5 worm cellular contexts compared by ENCODE assay signal in the genomic region with DNA sequence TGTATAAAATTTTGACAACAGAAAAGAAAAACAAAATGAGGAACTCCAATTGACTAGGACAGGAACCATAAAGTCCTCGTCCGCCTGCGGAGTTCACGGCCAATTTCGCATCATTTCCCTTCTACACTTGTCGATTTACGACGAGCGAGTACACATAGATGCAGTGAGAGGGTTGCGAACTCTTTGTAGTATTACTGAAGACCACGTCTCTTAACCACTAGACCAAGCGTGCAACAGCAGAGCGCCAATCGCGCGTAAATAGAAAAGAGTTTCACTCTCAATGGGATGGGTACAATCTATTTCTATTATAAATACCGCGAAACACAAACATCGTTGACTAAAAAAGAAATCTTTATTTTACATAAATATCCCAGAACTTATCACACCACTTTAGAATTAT.
TF ChIP-seq lines count a peak whose summit lies in the region.

No protein-coding gene starts in this region.

TF ChIP-seq in whole organism, L1 larva, 84 proteins besides CTCF, POLR2A, EP300 and RAD21 (continues in another document):
- TF ChIP-seq ztf-4 (tag; optimal IDR thresholded peaks at IDR 0.05; lab: Kevin White, UChicago) (peak; percentile 53), lin-13 (GFP tag; optimal IDR thresholded peaks at IDR 0.05; lab: Kevin White, UChicago) (peak; percentile 80), ceh-82 (tag; optimal IDR thresholded peaks at IDR 0.05; lab: Kevin White, UChicago) (peak; percentile 48 to 88 (median 67)), unc-98 (GFP tag; IDR thresholded peaks at IDR 0.05; lab: Robert Waterston, UW) (no peak), elt-2 (tag; optimal IDR thresholded peaks at IDR 0.05; lab: Kevin White, UChicago) (peak; percentile 50), hlh-4 (tag; optimal IDR thresholded peaks at IDR 0.05; lab: Kevin White, UChicago) (no peak), unc-130 (tag; optimal IDR thresholded peaks at IDR 0.05; lab: Kevin White, UChicago) (peak; percentile 62), irx-1 (tag; optimal IDR thresholded peaks at IDR 0.05; lab: Kevin White, UChicago) (peak; percentile 76), mab-9 (GFP tag; IDR thresholded peaks at IDR 0.05; lab: Robert Waterston, UW) (peak; percentile 73), lin-15B (tag; optimal IDR thresholded peaks at IDR 0.05; lab: Kevin White, UChicago) (peak; percentile 32), nhr-84 (tag; optimal IDR thresholded peaks at IDR 0.05; lab: Kevin White, UChicago) (no peak), swsn-7 (tag; optimal IDR thresholded peaks at IDR 0.05; lab: Kevin White, UChicago) (peak; percentile 88), egl-13 (tag; optimal IDR thresholded peaks at IDR 0.05; lab: Kevin White, UChicago) (peak; percentile 55), nhr-20 (tag; optimal IDR thresholded peaks at IDR 0.05; lab: Kevin White, UChicago) (peak; percentile 91), efl-3 (GFP tag; optimal IDR thresholded peaks at IDR 0.05; lab: Kevin White, UChicago) (no peak), efl-1 (optimal IDR thresholded peaks at IDR 0.05; lab: Kevin White, UChicago) (peak; percentile 63 to 75), efl-1 (GFP tag; optimal IDR thresholded peaks at IDR 0.05 in 1 of 2; lab: Kevin White, UChicago) (peak; percentile 56 to 93)

TF ChIP-seq in whole organism, L3 larva, 47 proteins besides CTCF, POLR2A, EP300 and RAD21 (continues in another document):
- TF ChIP-seq ceh-28 (tag; optimal IDR thresholded peaks at IDR 0.05; lab: Kevin White, UChicago) (no peak), snpc-4 (tag; optimal IDR thresholded peaks at IDR 0.05; lab: Kevin White, UChicago) (peak; percentile 63), elt-2 (tag; optimal IDR thresholded peaks at IDR 0.05; lab: Kevin White, UChicago) (peak; percentile 66), tbx-2 (tag; optimal IDR thresholded peaks at IDR 0.05; lab: Kevin White, UChicago) (peak; percentile 59), pqm-1 (tag; optimal IDR thresholded peaks at IDR 0.05; lab: Kevin White, UChicago) (peak; percentile 72), nhr-43 (tag; optimal IDR thresholded peaks at IDR 0.05; lab: Kevin White, UChicago; ENCODE audit: poor library complexity, severe bottlenecking) (peak; percentile 81), nhr-237 (tag; optimal IDR thresholded peaks at IDR 0.05; lab: Kevin White, UChicago) (no peak), lin-39 (tag; optimal IDR thresholded peaks at IDR 0.05; lab: Kevin White, UChicago) (peak; percentile 90), nhr-23 (tag; optimal IDR thresholded peaks at IDR 0.05; lab: Kevin White, UChicago) (peak; percentile 56), nhr-28 (tag; optimal IDR thresholded peaks at IDR 0.05; lab: Kevin White, UChicago) (no peak), skn-1 (tag; optimal IDR thresholded peaks at IDR 0.05; lab: Kevin White, UChicago) (peak; percentile 57), nhr-25 (tag; optimal IDR thresholded peaks at IDR 0.05; lab: Kevin White, UChicago) (peak; percentile 59), fos-1 (tag; optimal IDR thresholded peaks at IDR 0.05; lab: Kevin White, UChicago) (no peak), lin-15B (tag; optimal IDR thresholded peaks at IDR 0.05; lab: Kevin White, UChicago) (peak; percentile 59), nfya-1 (tag; optimal IDR thresholded peaks at IDR 0.05; lab: Kevin White, UChicago; ENCODE audit: insufficient read depth) (peak; percentile 80), lsy-12 (tag; optimal IDR thresholded peaks at IDR 0.05; lab: Kevin White, UChicago) (peak; percentile 79), eor-1 (tag; optimal IDR thresholded peaks at IDR 0.05; lab: Kevin White, UChicago) (no peak), jun-1 (tag; optimal IDR thresholded peaks at IDR 0.05; lab: Kevin White, UChicago) (peak; percentile 55)

TF ChIP-seq in whole organism, early embryonic, 17 proteins besides CTCF, POLR2A, EP300 and RAD21:
- TF ChIP-seq B0310.2 (tag; optimal IDR thresholded peaks at IDR 0.05; lab: Kevin White, UChicago) (peak; percentile 85), hmbx-1 (tag; optimal IDR thresholded peaks at IDR 0.05; lab: Kevin White, UChicago) (peak; percentile 88), sea-1 (GFP tag; conservative IDR thresholded peaks at IDR 0.05; lab: Robert Waterston, UW) (peak; percentile 92), scrt-1 (GFP tag; IDR thresholded peaks at IDR 0.05; lab: Robert Waterston, UW) (peak; percentile 93), hmg-4 (GFP tag; optimal IDR thresholded peaks at IDR 0.05; lab: Kevin White, UChicago) (peak; percentile 96), ama-1 (optimal IDR thresholded peaks at IDR 0.05; lab: Kevin White, UChicago) (no peak), aly-1 (tag; optimal IDR thresholded peaks at IDR 0.05; lab: Kevin White, UChicago) (peak; percentile 91), hnd-1 (tag; optimal IDR thresholded peaks at IDR 0.05; lab: Kevin White, UChicago) (peak; percentile 82), pes-1 (GFP tag; IDR thresholded peaks at IDR 0.05; lab: Robert Waterston, UW) (peak; percentile 94), ets-7 (tag; optimal IDR thresholded peaks at IDR 0.05; lab: Kevin White, UChicago) (peak; percentile 75), tbx-11 (GFP tag; IDR thresholded peaks at IDR 0.05; lab: Robert Waterston, UW) (peak; percentile 88), tbx-37 (GFP tag; conservative IDR thresholded peaks at IDR 0.05; lab: Robert Waterston, UW) (peak; percentile 94), ceh-36 (tag; optimal IDR thresholded peaks at IDR 0.05; lab: Kevin White, UChicago) (peak; percentile 91), ceh-13 (GFP tag; optimal IDR thresholded peaks at IDR 0.05; lab: Kevin White, UChicago) (peak; percentile 82), tra-4 (tag; optimal IDR thresholded peaks at IDR 0.05; lab: Kevin White, UChicago) (peak; percentile 84), flt-1 (GFP tag; IDR thresholded peaks at IDR 0.05; lab: Robert Waterston, UW) (peak; percentile 94), F13C5.2 (tag; optimal IDR thresholded peaks at IDR 0.05; lab: Kevin White, UChicago) (peak; percentile 92)
TF ChIP-seq in whole organism, early embryonic: peak in this region for 16.

TF ChIP-seq in whole organism, midembryonic, 9 proteins besides CTCF, POLR2A, EP300 and RAD21:
- peak; percentile 96 for TF ChIP-seq flt-1 (GFP tag; IDR thresholded peaks at IDR 0.05; lab: Robert Waterston, UW)
- peak; percentile 83 for TF ChIP-seq T22C8.4 (GFP tag; IDR thresholded peaks at IDR 0.05; lab: Robert Waterston, UW)
- TF ChIP-seq ref-1 (GFP tag; conservative IDR thresholded peaks at IDR 0.05; lab: Robert Waterston, UW), result peak; percentile 78
- peak; percentile 57 for TF ChIP-seq med-1 (GFP tag; optimal IDR thresholded peaks at IDR 0.05; lab: Kevin White, UChicago; ENCODE audit: insufficient read depth)
- TF ChIP-seq cog-1 (tag; optimal IDR thresholded peaks at IDR 0.05; lab: Kevin White, UChicago), result peak; percentile 89
- peak; percentile 95 for TF ChIP-seq tab-1 (GFP tag; IDR thresholded peaks at IDR 0.05; lab: Robert Waterston, UW)
- TF ChIP-seq ztf-23 (GFP tag; IDR thresholded peaks at IDR 0.05; lab: Robert Waterston, UW), result peak; percentile 93
- TF ChIP-seq klf-2 (GFP tag; conservative IDR thresholded peaks at IDR 0.05; lab: Robert Waterston, UW), result 0 out of 2 replicates have a peak, but pooled peaks have one; percentile 53
- peak; percentile 81; the same call in 1 of the 2 replicates for TF ChIP-seq ztf-29 (GFP tag; IDR thresholded peaks at IDR 0.05; lab: Robert Waterston, UW)

TF ChIP-seq in whole organism, young adult, 124 proteins besides CTCF, POLR2A, EP300 and RAD21 (continues in another document):
- no peak for TF ChIP-seq madf-3 (GFP tag; IDR thresholded peaks at IDR 0.05; lab: Robert Waterston, UW)
- TF ChIP-seq hlh-26 (GFP tag; conservative IDR thresholded peaks at IDR 0.05; lab: Robert Waterston, UW), result no peak
- peak; percentile 44; the same call in 1 of the 2 replicates for TF ChIP-seq ztf-25 (GFP tag; IDR thresholded peaks at IDR 0.05; lab: Robert Waterston, UW)
- TF ChIP-seq K12H6.12 (tag; optimal IDR thresholded peaks at IDR 0.05; lab: Kevin White, UChicago), result peak; percentile 9
- TF ChIP-seq nfya-1 (tag; optimal IDR thresholded peaks at IDR 0.05; lab: Kevin White, UChicago; ENCODE audit: borderline replicate concordance, insufficient read depth), result no peak
- peak; percentile 71 for TF ChIP-seq lsy-27 (tag; optimal IDR thresholded peaks at IDR 0.05; lab: Kevin White, UChicago; ENCODE audit: borderline replicate concordance, insufficient read depth)
- TF ChIP-seq ceh-91 (GFP tag; IDR thresholded peaks at IDR 0.05; lab: Robert Waterston, UW), result no peak
- TF ChIP-seq snpc-1.3 (tag; optimal IDR thresholded peaks at IDR 0.05; lab: Kevin White, UChicago; ENCODE audit: insufficient read depth), result peak; percentile 84
- TF ChIP-seq egl-18 (GFP tag; IDR thresholded peaks at IDR 0.05; lab: Robert Waterston, UW), result no peak
- TF ChIP-seq ceh-79 (tag; optimal IDR thresholded peaks at IDR 0.05; lab: Kevin White, UChicago), result peak; percentile 56
- TF ChIP-seq cebp-2 (GFP tag; IDR thresholded peaks at IDR 0.05; lab: Robert Waterston, UW), result no peak
- TF ChIP-seq sdz-38 (tag; optimal IDR thresholded peaks at IDR 0.05; lab: Kevin White, UChicago), result no peak
- no peak for TF ChIP-seq hsf-1 (GFP tag; IDR thresholded peaks at IDR 0.05; lab: Robert Waterston, UW)
- peak; percentile 23 for TF ChIP-seq ama-1 (optimal IDR thresholded peaks at IDR 0.05; lab: Kevin White, UChicago)
- TF ChIP-seq ama-1 (GFP tag; optimal IDR thresholded peaks at IDR 0.05; lab: Kevin White, UChicago), result peak; percentile 46 to 65
- TF ChIP-seq attf-5 (GFP tag; optimal IDR thresholded peaks at IDR 0.05; lab: Kevin White, UChicago), result peak; percentile 49
- no peak for TF ChIP-seq F57A8.1 (GFP tag; optimal IDR thresholded peaks at IDR 0.05; lab: Kevin White, UChicago)
- peak; percentile 49 for TF ChIP-seq sptf-2 (GFP tag; optimal IDR thresholded peaks at IDR 0.05; lab: Kevin White, UChicago)
- peak; percentile 60 for TF ChIP-seq nhr-80 (tag; optimal IDR thresholded peaks at IDR 0.05; lab: Kevin White, UChicago)
- 0 out of 2 replicates have a peak, but pooled peaks have one; percentile 45 for TF ChIP-seq lir-1 (GFP tag; conservative IDR thresholded peaks at IDR 0.05; lab: Robert Waterston, UW)
- peak; percentile 59; the same call in 1 of the 2 replicates for TF ChIP-seq mcd-1 (GFP tag; IDR thresholded peaks at IDR 0.05; lab: Robert Waterston, UW)
- peak; percentile 78 for TF ChIP-seq hrde-1 (tag; optimal IDR thresholded peaks at IDR 0.05; lab: Kevin White, UChicago; ENCODE audit: borderline replicate concordance)
- peak; percentile 33; the same call in 1 of the 2 replicates for TF ChIP-seq K11D2.4 (GFP tag; IDR thresholded peaks at IDR 0.05; lab: Robert Waterston, UW)
- no peak for TF ChIP-seq dpl-1 (GFP tag; optimal IDR thresholded peaks at IDR 0.05; lab: Kevin White, UChicago)
- peak; percentile 64 for TF ChIP-seq lin-40 (tag; optimal IDR thresholded peaks at IDR 0.05; lab: Kevin White, UChicago)
- TF ChIP-seq tbp1 (GFP tag; optimal IDR thresholded peaks at IDR 0.05; lab: Kevin White, UChicago), result peak; percentile 89
- TF ChIP-seq F10E7.11 (tag; optimal IDR thresholded peaks at IDR 0.05; lab: Kevin White, UChicago), result no peak
- no peak for TF ChIP-seq ztf-28 (GFP tag; IDR thresholded peaks at IDR 0.05; lab: Robert Waterston, UW)
- peak; percentile 59 for TF ChIP-seq F33H1.4 (GFP tag; IDR thresholded peaks at IDR 0.05; lab: Robert Waterston, UW)

Comparison
In these comparisons a context has a peak if more than half of its experiments do, and no peak if none do; other contexts are left out.
1. Of the 8 proteins assayed by ChIP-seq in both whole organism, young adult and whole organism, L1 larva: peak only in whole organism, young adult: none; only in whole organism, L1 larva: dpl-1; in both: ama-1, efl-1, nhr-90, snpc-4 and unc-130; in neither: 1; mixed calls (peak in some experiments, not most) for 1.